Worm (Caenorhabditis elegans) whole organism, late embryonic: Measurements from ENCODE around the gene T27A8.2.

Source experiments
- C38D4.7 ChIP-seq: fragments of 200-800 bp; sonication (Bioruptor generic); optimal IDR thresholded peaks from 2 replicates; lab custom pipeline; 2018; ENCODE audit warnings: mild to moderate bottlenecking, missing genetic modification characterization, moderate library complexity, missing compliant biosample characterization
- Y22D7AL.16 ChIP-seq: sonication (generic microtip); optimal IDR thresholded peaks from 2 replicates; lab custom pipeline; 2016; ENCODE audit warnings: missing genetic modification characterization, missing compliant biosample characterization
- ahr-1 ChIP-seq: sonication (generic microtip); optimal IDR thresholded peaks from 2 replicates; lab custom pipeline; 2016; ENCODE audit warnings: missing genetic modification characterization, missing compliant biosample characterization
- ceh-14 ChIP-seq: sonication (generic microtip); optimal IDR thresholded peaks from 2 replicates; lab custom pipeline; 2016; ENCODE audit warnings: missing genotype, missing genetic modification characterization, missing compliant biosample characterization
- ceh-18 ChIP-seq: sonication (generic microtip); optimal IDR thresholded peaks from 2 replicates; lab custom pipeline; 2016; ENCODE audit warnings: missing genetic modification characterization, missing compliant biosample characterization
- ceh-19 ChIP-seq: fragments of 200-800 bp; sonication (Bioruptor generic); optimal IDR thresholded peaks from 2 replicates; lab custom pipeline; 2018; ENCODE audit warnings: mild to moderate bottlenecking, missing genetic modification characterization, missing compliant biosample characterization
- ceh-22 ChIP-seq: sonication (generic microtip); optimal IDR thresholded peaks from 2 replicates; lab custom pipeline; 2017; ENCODE audit warnings: missing biosample characterization, missing genetic modification characterization
- ceh-31 ChIP-seq: sonication (generic microtip); optimal IDR thresholded peaks from 2 replicates; lab custom pipeline; 2016; ENCODE audit warnings: missing genetic modification characterization, missing compliant biosample characterization
- ceh-34 ChIP-seq: sonication (generic microtip); optimal IDR thresholded peaks from 2 replicates; lab custom pipeline; 2016; ENCODE audit warnings: mild to moderate bottlenecking, missing genetic modification characterization, missing compliant biosample characterization
- ceh-9 ChIP-seq: sonication (generic microtip); optimal IDR thresholded peaks from 2 replicates; lab custom pipeline; 2016; ENCODE audit warnings: mild to moderate bottlenecking, missing genetic modification characterization, inconsistent platforms, missing compliant biosample characterization
- dmd-4 ChIP-seq: sonication (generic microtip); optimal IDR thresholded peaks from 2 replicates; lab custom pipeline; 2016; ENCODE audit warnings: borderline replicate concordance, missing genetic modification characterization, missing compliant biosample characterization
- elt-2 ChIP-seq: sonication (generic microtip); optimal IDR thresholded peaks from 2 replicates; lab custom pipeline; 2016; ENCODE audit warnings: missing genetic modification reagents, missing genetic modification characterization, missing compliant biosample characterization
- eyg-1 ChIP-seq: sonication (generic microtip); optimal IDR thresholded peaks from 2 replicates; lab custom pipeline; 2016; ENCODE audit warnings: missing genotype, missing genetic modification characterization, missing compliant biosample characterization
- fax-1 ChIP-seq: sonication (generic microtip); optimal IDR thresholded peaks from 2 replicates; lab custom pipeline; 2016; ENCODE audit warnings: missing genotype, missing genetic modification characterization, missing compliant biosample characterization
- fkh-6 ChIP-seq: sonication (generic microtip); optimal IDR thresholded peaks from 2 replicates; lab custom pipeline; 2016; ENCODE audit warnings: missing genetic modification characterization, missing compliant biosample characterization
- gmeb-2 ChIP-seq: sonication (generic microtip); optimal IDR thresholded peaks from 2 replicates; lab custom pipeline; 2016; ENCODE audit warnings: missing genetic modification characterization, inconsistent platforms, missing compliant biosample characterization
- hlh-30 ChIP-seq: sonication (generic microtip); optimal IDR thresholded peaks from 2 replicates; lab custom pipeline; 2017; ENCODE audit warnings: antibody characterized with exemption, missing genetic modification characterization, missing compliant biosample characterization; ENCODE audit not compliant: insufficient read depth
- lin-11 ChIP-seq: fragments of 200-800 bp; sonication (Bioruptor generic); optimal IDR thresholded peaks from 2 replicates; lab custom pipeline; 2018; ENCODE audit warnings: mild to moderate bottlenecking, missing genetic modification characterization, missing compliant biosample characterization
- mec-3 ChIP-seq: sonication (generic microtip); optimal IDR thresholded peaks from 2 replicates; lab custom pipeline; 2016; ENCODE audit warnings: borderline replicate concordance, missing genetic modification characterization, missing compliant biosample characterization
- nhr-11 ChIP-seq: fragments of 150-350 bp; optimal IDR thresholded peaks from 2 replicates; lab custom pipeline; 2014; ENCODE audit warnings: missing biosample characterization, missing genetic modification characterization
- nhr-232 ChIP-seq: sonication (generic microtip); optimal IDR thresholded peaks from 2 replicates; lab custom pipeline; 2016; ENCODE audit warnings: missing genetic modification characterization, missing compliant biosample characterization
- odd-2 ChIP-seq: sonication (generic microtip); optimal IDR thresholded peaks from 2 replicates; lab custom pipeline; 2017; ENCODE audit warnings: antibody characterized with exemption, mild to moderate bottlenecking, missing genetic modification characterization, missing compliant biosample characterization
- pag-3 ChIP-seq: sonication (generic microtip); optimal IDR thresholded peaks from 2 replicates; lab custom pipeline; 2016; ENCODE audit warnings: missing compliant biosample characterization, missing genetic modification characterization, borderline replicate concordance
- pax-1 ChIP-seq: fragments of 150-350 bp; optimal IDR thresholded peaks from 2 replicates; lab custom pipeline; 2014; ENCODE audit warnings: missing biosample characterization, missing genetic modification characterization
- pha-4 ChIP-seq: fragments of 150-350 bp; optimal IDR thresholded peaks from 2 replicates; lab custom pipeline; 2018; ENCODE audit warnings: missing biosample characterization, missing genetic modification reagents, missing genetic modification characterization
- pros-1 ChIP-seq: fragments of 150-350 bp; optimal IDR thresholded peaks from 2 replicates; lab custom pipeline; 2014; ENCODE audit warnings: missing biosample characterization, missing genetic modification reagents, missing genetic modification characterization
- sdc-2 ChIP-seq: sonication (generic microtip); optimal IDR thresholded peaks from 2 replicates; lab custom pipeline; 2016; ENCODE audit warnings: missing genotype, missing genetic modification characterization, missing compliant biosample characterization
- sox-4 ChIP-seq: sonication (generic microtip); optimal IDR thresholded peaks from 2 replicates; lab custom pipeline; 2017; ENCODE audit warnings: mild to moderate bottlenecking, missing genetic modification characterization, inconsistent platforms, missing compliant biosample characterization
- tbx-2 ChIP-seq: sonication (generic microtip); optimal IDR thresholded peaks from 2 replicates; lab custom pipeline; 2016; ENCODE audit warnings: missing genetic modification characterization, missing compliant biosample characterization
- tbx-7 ChIP-seq: sonication (generic microtip); optimal IDR thresholded peaks from 2 replicates; lab custom pipeline; 2016; ENCODE audit warnings: missing genotype, missing genetic modification characterization, missing compliant biosample characterization
- unc-3 ChIP-seq, 2 experiments: fragments of 200-800 bp in 1 of 2; sonication (Bioruptor generic) in 1 of 2; sonication (generic microtip) in 1 of 2; conservative IDR thresholded peaks in 1 of 2; optimal IDR thresholded peaks in 1 of 2; 2 replicates each; pipeline versions ENCODE4 v1.3.6 to Lab custom; 2016 to 2022; ENCODE audit warnings: missing compliant biosample characterization in 2 of 2, missing genetic modification characterization in 2 of 2, missing genetic modification reagents in 1 of 2
- unc-86 ChIP-seq: sonication (generic microtip); optimal IDR thresholded peaks from 2 replicates; lab custom pipeline; 2016; ENCODE audit warnings: missing genetic modification characterization, missing compliant biosample characterization

Gene T27A8.2

ce11 chrX:16058845-16059244 is at the start of gene T27A8.2:
T27A8.2 (minus strand) TSS chrX:16058945.
- no peak for TF ChIP-seq hlh-30 (tag; lab: Kevin White, UChicago)
- no peak for TF ChIP-seq eyg-1
- TF ChIP-seq elt-2 (tag; lab: Kevin White, UChicago): no peak
- no peak for TF ChIP-seq pag-3 (tag; lab: Kevin White, UChicago)
- no peak for TF ChIP-seq ceh-31 (tag; lab: Kevin White, UChicago)
- no peak for TF ChIP-seq nhr-232 (tag; lab: Kevin White, UChicago)
- TF ChIP-seq ceh-18: no peak
- TF ChIP-seq odd-2 (tag; lab: Kevin White, UChicago): no peak
- TF ChIP-seq sdc-2 (tag; lab: Kevin White, UChicago): no peak
- no peak for TF ChIP-seq ahr-1 (tag; lab: Kevin White, UChicago)
- no peak for TF ChIP-seq fax-1 (tag; lab: Kevin White, UChicago)
- TF ChIP-seq, all 69 proteins: peak for 0

- TF ChIP-seq nhr-11: no peak
Measured at ce11 chrX:16105863-16106262, 47.1 kb upstream of the T27A8.2 start.

- TF ChIP-seq ceh-9 (tag; lab: Kevin White, UChicago) (no peak), ceh-22 (no peak), ahr-1 (tag; lab: Kevin White, UChicago) (no peak), lin-11 (tag; lab: Kevin White, UChicago) (no peak), tbx-7 (tag; lab: Kevin White, UChicago) (no peak), pax-1 (tag; lab: Kevin White, UChicago) (no peak), unc-86 (tag; lab: Kevin White, UChicago) (no peak), Y22D7AL.16 (tag; lab: Kevin White, UChicago) (no peak), gmeb-2 (no peak), pha-4 (tag; lab: Kevin White, UChicago) (no peak)
Measured at ce11 chrX:16103396-16103795, 44.7 kb upstream of the T27A8.2 start, which contains the start of gene ZK1073.2. ZK1073.2 (plus strand) TSS chrX:16103696.

ce11 chrX:16099251-16099650 is 40.5 kb upstream of the T27A8.2 start:
- TF ChIP-seq C38D4.7: no peak
- no peak for TF ChIP-seq mec-3
- TF ChIP-seq ceh-14: no peak
- no peak for TF ChIP-seq unc-3 (GFP tag; conservative IDR thresholded peaks at IDR 0.05; lab: Robert Waterston, UW)
- no peak for TF ChIP-seq unc-3 (tag; optimal IDR thresholded peaks at IDR 0.05; lab: Kevin White, UChicago)
- no peak for TF ChIP-seq elt-2 (tag; lab: Kevin White, UChicago)
- no peak for TF ChIP-seq eyg-1
- TF ChIP-seq sdc-2 (tag; lab: Kevin White, UChicago): no peak
- no peak for TF ChIP-seq ceh-34 (tag; lab: Kevin White, UChicago)
- no peak for TF ChIP-seq pros-1 (tag; lab: Kevin White, UChicago)
- TF ChIP-seq dmd-4 (tag; lab: Kevin White, UChicago): no peak
- TF ChIP-seq tbx-2 (tag; lab: Kevin White, UChicago): no peak
- no peak for TF ChIP-seq lin-11 (tag; lab: Kevin White, UChicago)
- TF ChIP-seq nhr-232 (tag; lab: Kevin White, UChicago): no peak
- TF ChIP-seq fkh-6 (tag; lab: Kevin White, UChicago): no peak
- TF ChIP-seq sox-4: no peak
- TF ChIP-seq, all 69 proteins: peak for 0

ce11 chrX:16098104-16098638 is 39.4 kb upstream of the T27A8.2 start:
- TF ChIP-seq ceh-19 (GFP tag; lab: Kevin White, UChicago): no peak
- TF ChIP-seq ceh-18: peak; percentile 61
- TF ChIP-seq, all 69 proteins: peak for 1
